Fruit fly (Drosophila melanogaster) S2 (cell line): ENCODE data around the gene ds.

Source experiments
- CG8478 ChIP-seq: fragments of >200 bp; optimal IDR thresholded peaks from 2 replicates; lab custom pipeline; 2018
- CTCF ChIP-seq, 2 experiments: fragments of >200 bp; optimal IDR thresholded peaks; 2 replicates each; lab custom pipeline; 2018

DNA sequence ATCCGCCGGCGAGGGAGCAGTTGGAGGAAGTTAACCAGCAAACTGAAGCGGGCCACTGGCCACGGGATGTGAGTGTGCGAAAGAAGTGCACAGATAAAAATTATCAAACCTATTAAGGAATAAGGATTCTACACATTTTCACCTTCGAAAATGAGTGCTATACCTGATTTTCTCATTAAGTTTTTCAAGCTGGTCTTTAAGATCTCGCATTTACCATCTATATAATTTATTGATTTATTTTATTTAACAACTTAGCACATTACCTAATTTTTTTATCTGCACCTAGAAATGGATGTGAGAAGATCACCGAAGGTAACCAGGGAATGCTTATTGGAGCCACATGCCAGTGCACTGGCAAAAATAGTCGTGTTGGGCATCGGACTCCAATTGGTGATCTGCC, 7.0 kb upstream of the ds start:
- TF ChIP-seq CG8478 (lab: Kevin White, UChicago), result no peak
- no peak for TF ChIP-seq CTCF (optimal IDR thresholded peaks at IDR 0.05; lab: Kevin White, UChicago)
